Worm (Caenorhabditis elegans) whole organism, early embryonic: ENCODE results near the gene T19D12.6.

Experiments used
- ama-1 ChIP-seq: fragments of 150-350 bp; optimal IDR thresholded peaks from 2 replicates; lab custom pipeline; 2014
- ets-7 ChIP-seq: sonication (generic microtip); optimal IDR thresholded peaks from 2 replicates; lab custom pipeline; 2016; ENCODE audit warnings: missing genotype, missing genetic modification characterization, missing compliant biosample characterization
- pes-1 ChIP-seq: fragments of 200-800 bp; sonication (Bioruptor generic); IDR thresholded peaks from 2 replicates; pipeline ENCODE4 v1.3.6; 2022; ENCODE audit warnings: missing genetic modification reagents, missing genetic modification characterization, missing compliant biosample characterization

DNA sequence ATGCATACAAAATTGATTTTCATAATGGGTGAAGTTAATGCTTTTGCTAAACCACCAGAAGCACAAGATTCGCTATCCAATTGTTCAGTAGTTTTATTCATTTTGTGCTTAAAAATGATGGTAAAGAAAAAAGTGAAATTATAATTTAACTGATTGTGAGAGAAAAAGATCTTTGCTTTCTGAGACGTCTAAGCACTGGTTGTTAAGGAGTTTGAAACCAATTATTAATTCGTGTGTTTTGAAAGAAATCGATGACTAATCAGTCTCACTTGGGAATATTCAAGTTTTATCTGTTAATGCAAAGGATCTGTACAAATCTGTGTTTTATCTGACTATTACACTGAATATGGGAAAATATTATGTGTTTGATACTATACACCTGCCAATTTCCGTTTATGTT lies 8.8 kb upstream of the T19D12.6 start, which contains the start of gene sra-26:
- TF ChIP-seq ama-1 (lab: Kevin White, UChicago) (no peak), ets-7 (tag; lab: Kevin White, UChicago) (no peak), pes-1 (GFP tag; lab: Robert Waterston, UW) (no peak)
